Fruit fly (Drosophila melanogaster) whole organism, pupa: ENCODE data around the gene Proc.

ENCODE experiments used
- CG10348 ChIP-seq: fragments of 200-800 bp; sonication (Bioruptor generic); IDR thresholded peaks from 2 replicates; pipeline ENCODE4 v1.3.6; 2022; ENCODE audit warnings: missing biosample characterization, missing genetic modification characterization
- CG12605 ChIP-seq: fragments of 200-800 bp; sonication (Bioruptor generic); IDR thresholded peaks from 2 replicates; pipeline ENCODE4 v1.3.6; 2022; ENCODE audit warnings: missing biosample characterization, missing genetic modification characterization
- CG13204 ChIP-seq: fragments of 200-800 bp; sonication (Bioruptor generic); optimal IDR thresholded peaks from 2 replicates; lab custom pipeline; 2018; ENCODE audit warnings: missing biosample characterization, mild to moderate bottlenecking, missing genetic modification characterization, moderate library complexity
- CG14655 ChIP-seq: fragments of 200-800 bp; sonication (Bioruptor generic); optimal IDR thresholded peaks from 3 replicates; lab custom pipeline; 2017; ENCODE audit warnings: mild to moderate bottlenecking, missing biosample characterization, missing genetic modification reagents, missing genetic modification characterization
- CG15710 ChIP-seq: fragments of 200-800 bp; sonication (Bioruptor generic); optimal IDR thresholded peaks from 2 replicates; lab custom pipeline; 2018; ENCODE audit warnings: missing biosample characterization, mild to moderate bottlenecking, missing genetic modification characterization, moderate library complexity
- CG17806 ChIP-seq: fragments of 200-800 bp; sonication (Bioruptor generic); optimal IDR thresholded peaks from 2 replicates; lab custom pipeline; 2018; ENCODE audit warnings: missing biosample characterization, mild to moderate bottlenecking, missing genetic modification characterization, moderate library complexity
- CG32121 ChIP-seq: fragments of 200-800 bp; sonication (Bioruptor generic); IDR thresholded peaks from 2 replicates; pipeline ENCODE4 v1.3.6; 2022; ENCODE audit warnings: missing biosample characterization, missing genetic modification characterization
- CG34367 ChIP-seq: fragments of 200-800 bp; sonication (Bioruptor generic); optimal IDR thresholded peaks from 2 replicates; lab custom pipeline; 2018; ENCODE audit warnings: missing biosample characterization, mild to moderate bottlenecking, missing genetic modification characterization
- CG4496 ChIP-seq: fragments of 200-800 bp; sonication (Bioruptor generic); IDR thresholded peaks from 3 replicates; pipeline ENCODE4 v1.3.6; 2022; ENCODE audit warnings: missing biosample characterization, missing genetic modification characterization
- CG8159 ChIP-seq: fragments of 200-800 bp; sonication (Bioruptor generic); optimal IDR thresholded peaks from 3 replicates; lab custom pipeline; 2018; ENCODE audit warnings: missing biosample characterization, mild to moderate bottlenecking, missing genetic modification characterization, moderate library complexity
- CG8301 ChIP-seq: fragments of 200-800 bp; sonication (Bioruptor generic); optimal IDR thresholded peaks from 2 replicates; lab custom pipeline; 2018; ENCODE audit warnings: missing biosample characterization, mild to moderate bottlenecking, missing genetic modification characterization
- CG9948 ChIP-seq: fragments of 200-800 bp; sonication (Bioruptor generic); optimal IDR thresholded peaks from 2 replicates; lab custom pipeline; 2018; ENCODE audit warnings: missing biosample characterization, mild to moderate bottlenecking, missing genetic modification characterization, moderate library complexity
- D1 ChIP-seq: fragments of 200-800 bp; sonication (Bioruptor generic); optimal IDR thresholded peaks from 2 replicates; lab custom pipeline; 2018; ENCODE audit warnings: missing biosample characterization, mild to moderate bottlenecking, missing genetic modification characterization, moderate library complexity
- EcR ChIP-seq: fragments of 200-800 bp; sonication (Bioruptor generic); optimal IDR thresholded peaks from 3 replicates; lab custom pipeline; 2019; ENCODE audit warnings: missing biosample characterization, missing genetic modification characterization, mild to moderate bottlenecking, moderate library complexity, missing genetic modification reagents
- Ets98B ChIP-seq: fragments of 200-800 bp; sonication (Bioruptor generic); IDR thresholded peaks from 2 replicates; pipeline ENCODE4 v1.3.6; 2022; ENCODE audit warnings: missing biosample characterization, missing genetic modification characterization
- Pif1A ChIP-seq: fragments of 200-800 bp; sonication (Bioruptor generic); optimal IDR thresholded peaks from 3 replicates; lab custom pipeline; 2016; ENCODE audit warnings: missing biosample characterization, missing genetic modification characterization
- Pif1B ChIP-seq: fragments of 200-800 bp; sonication (Bioruptor generic); optimal IDR thresholded peaks from 3 replicates; lab custom pipeline; 2016; ENCODE audit warnings: missing biosample characterization, missing genetic modification characterization
- Snoo ChIP-seq: fragments of 200-800 bp; sonication (Bioruptor generic); optimal IDR thresholded peaks from 3 replicates; lab custom pipeline; 2017; ENCODE audit warnings: missing biosample characterization, mild to moderate bottlenecking, missing genetic modification characterization, inconsistent platforms
- fd96Ca ChIP-seq: fragments of 200-800 bp; sonication (Bioruptor generic); IDR thresholded peaks from 3 replicates; pipeline ENCODE4 v1.3.6; 2022; ENCODE audit warnings: missing biosample characterization, missing genetic modification characterization
- gl ChIP-seq: fragments of 200-800 bp; sonication (Bioruptor generic); optimal IDR thresholded peaks from 2 replicates; lab custom pipeline; 2018; ENCODE audit warnings: missing biosample characterization, mild to moderate bottlenecking, missing genetic modification characterization
- rn ChIP-seq: fragments of 200-800 bp; sonication (Bioruptor generic); IDR thresholded peaks from 2 replicates; pipeline ENCODE4 v1.3.6; 2022; ENCODE audit warnings: missing biosample characterization, missing genetic modification characterization

Gene Proc

DNA sequence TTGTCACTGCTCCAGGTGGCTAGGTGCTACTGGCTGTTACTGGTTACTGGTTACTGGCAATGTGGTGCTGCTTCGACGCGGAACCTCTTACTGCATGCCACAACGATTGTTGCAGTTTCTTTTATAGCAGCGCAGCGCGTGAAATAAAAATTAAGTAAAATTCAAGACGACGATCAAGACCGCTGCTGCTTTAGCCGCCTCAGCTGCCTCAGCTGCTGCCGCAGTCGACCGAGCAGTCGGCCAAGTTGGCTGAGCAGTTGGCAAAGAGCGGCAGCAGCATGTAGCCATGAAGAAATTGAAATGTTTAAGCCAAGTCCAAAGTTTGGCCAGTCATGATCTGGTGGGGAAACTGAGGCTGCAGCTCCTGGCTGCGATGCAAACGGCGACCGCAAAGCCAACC is 10.5 kb downstream of the Proc start, which contains the start of gene TwdlE:
TwdlE (minus strand) TSS at position 101 of the 400 bp plus-strand sequence.
- TF ChIP-seq CG34367 (tag; lab: Kevin White, UChicago) (no peak), CG15710 (no peak), Pif1B (GFP tag; lab: Kevin White, UChicago) (no peak)

dm6 chr2L:7856380-7857127 is 14.7 kb downstream of the Proc start, which contains the start of gene lectin-28C:
Gene lectin-28C, plus strand, starts transcription at chr2L:7857077.
- TF ChIP-seq CG4496 (peak; percentile 65), EcR (GFP tag; lab: Kevin White, UChicago) (peak; percentile 92), CG8159 (peak; percentile 20)

DNA sequence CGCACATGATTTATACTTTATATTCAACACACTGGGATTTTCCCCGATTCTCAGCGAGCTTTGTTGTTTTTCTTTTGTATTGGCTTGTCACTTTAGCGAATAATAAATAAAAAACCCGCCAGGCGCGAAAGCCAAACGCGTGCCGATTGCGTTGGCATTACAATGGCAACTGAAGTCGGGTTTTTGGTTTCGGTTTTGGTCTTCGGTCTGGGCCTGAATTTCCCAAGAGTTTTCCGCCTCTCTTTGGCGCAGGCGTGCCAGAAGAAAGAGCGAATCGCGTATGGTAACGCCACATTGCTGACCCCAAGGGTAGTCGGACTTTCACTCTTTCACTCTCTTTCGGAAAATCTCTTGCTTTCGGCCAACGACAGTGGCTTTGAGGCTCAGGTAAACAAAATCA is 16.1 kb downstream of the Proc start, which contains the start of gene CG14535:
CG14535 (minus strand) TSS at position 368 of the 400 bp plus-strand sequence.
- TF ChIP-seq CG9948 (no peak), Snoo (tag; lab: Kevin White, UChicago) (no peak), Ets98B (GFP tag; lab: Robert Waterston, UW) (peak; percentile 68), CG4496 (0 out of 3 replicates have a peak, but pooled peaks have one; percentile 19), CG12605 (0 out of 2 replicates have a peak, but pooled peaks have one; percentile 12), Pif1A (no peak), Pif1B (GFP tag; lab: Kevin White, UChicago) (no peak), CG14655 (GFP tag; lab: Kevin White, UChicago) (no peak), fd96Ca (GFP tag; lab: Robert Waterston, UW) (no peak), CG8301 (no peak)

DNA sequence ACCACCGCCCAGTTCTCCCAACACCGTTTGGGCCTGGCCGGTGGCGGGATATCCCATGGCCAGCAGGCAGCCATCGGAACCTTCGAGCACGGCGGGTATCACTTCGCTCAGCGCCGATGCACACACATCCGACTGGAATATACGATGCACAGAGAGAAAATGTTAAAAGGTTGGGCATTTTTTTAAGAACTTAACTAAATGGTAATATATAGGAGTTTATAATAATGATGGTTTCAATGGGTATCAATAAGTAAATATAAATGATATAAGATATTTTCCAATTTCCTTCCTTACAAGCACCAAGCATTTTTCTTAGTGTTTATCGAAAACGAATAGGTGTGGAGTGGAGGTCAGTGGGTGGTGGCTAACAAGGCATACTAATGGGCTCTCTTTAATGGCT is 19.6 kb downstream of the Proc start:
- TF ChIP-seq CG9948 = no peak
- TF ChIP-seq CG8159 = peak; percentile 0
- TF ChIP-seq CG14655 (GFP tag; lab: Kevin White, UChicago) = peak; percentile 9
- peak; percentile 2 for TF ChIP-seq CG17806
- no peak for TF ChIP-seq EcR (GFP tag; lab: Kevin White, UChicago)

DNA sequence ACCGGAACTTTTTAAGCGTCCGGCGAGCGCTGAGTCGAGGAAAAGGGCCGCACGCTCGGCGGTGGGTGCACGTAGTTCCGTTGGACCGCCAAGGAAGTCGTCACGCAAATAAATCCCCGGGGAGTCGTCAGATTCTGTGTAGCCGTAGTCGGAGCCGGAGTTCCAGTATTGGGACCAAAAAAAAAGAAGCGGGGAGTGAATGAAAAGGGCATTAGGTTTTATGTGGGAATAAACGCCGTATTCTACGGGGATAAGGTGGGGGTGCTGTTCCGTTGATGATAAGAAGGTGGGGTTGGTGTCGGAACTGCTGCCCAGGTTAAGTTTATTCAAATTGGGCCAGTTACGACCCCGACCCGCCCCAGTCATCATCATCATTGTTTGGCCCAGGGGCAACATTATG is 20.8 kb downstream of the Proc start:
- no peak for TF ChIP-seq gl (tag; lab: Kevin White, UChicago)
- TF ChIP-seq Snoo (tag; lab: Kevin White, UChicago) = no peak
- TF ChIP-seq CG10348 (GFP tag; lab: Robert Waterston, UW) = no peak
- no peak for TF ChIP-seq CG34367 (tag; lab: Kevin White, UChicago)
- TF ChIP-seq rn (GFP tag; lab: Robert Waterston, UW) = no peak

DNA sequence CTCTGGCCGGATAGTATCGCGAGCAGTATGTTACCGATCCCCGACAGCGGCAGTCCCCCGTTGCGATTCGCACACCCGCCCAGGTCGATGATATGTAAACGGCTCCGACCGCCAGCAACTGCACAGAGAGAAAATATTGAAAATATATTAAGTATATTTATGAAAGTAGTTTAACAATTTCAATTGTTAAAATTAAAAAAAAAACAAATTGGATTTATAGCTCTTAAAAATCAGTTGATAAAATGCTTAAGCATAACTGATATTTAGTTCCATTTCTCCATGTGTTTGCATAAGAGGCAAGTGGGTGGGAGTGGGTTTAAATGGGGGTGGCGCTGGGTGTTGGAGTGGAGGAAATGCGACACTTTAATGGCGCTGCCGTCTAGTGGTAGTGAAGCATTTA is 21.8 kb downstream of the Proc start:
- TF ChIP-seq CG14655 (GFP tag; lab: Kevin White, UChicago) (peak; percentile 12), CG13204 (GFP tag; lab: Kevin White, UChicago) (no peak), CG32121 (GFP tag; lab: Robert Waterston, UW) (0 out of 2 replicates have a peak, but pooled peaks have one; percentile 15), gl (tag; lab: Kevin White, UChicago) (no peak), CG34367 (tag; lab: Kevin White, UChicago) (no peak), CG8159 (peak; percentile 20)

- TF ChIP-seq rn (GFP tag; lab: Robert Waterston, UW) (no peak), CG10348 (GFP tag; lab: Robert Waterston, UW) (no peak), CG8301 (no peak), CG32121 (GFP tag; lab: Robert Waterston, UW) (no peak), D1 (no peak), Ets98B (GFP tag; lab: Robert Waterston, UW) (no peak), CG17806 (no peak), Snoo (tag; lab: Kevin White, UChicago) (no peak), Pif1B (GFP tag; lab: Kevin White, UChicago) (no peak), fd96Ca (GFP tag; lab: Robert Waterston, UW) (no peak), CG8159 (no peak), CG4496 (no peak), CG9948 (no peak)
Measured at dm6 chr2L:7841244-7841643, 30.0 kb downstream of the Proc start.

dm6 chr2L:7840152-7840551 is 31.1 kb downstream of the Proc start, which contains the start of gene CG14537:
Gene CG14537, plus strand, starts transcription at chr2L:7840452.
- TF ChIP-seq EcR (GFP tag; lab: Kevin White, UChicago) = no peak
- no peak for TF ChIP-seq Pif1B (GFP tag; lab: Kevin White, UChicago)
- TF ChIP-seq CG12605 = no peak
- no peak for TF ChIP-seq CG15710
- no peak for TF ChIP-seq Pif1A
- TF ChIP-seq D1 = no peak
- no peak for TF ChIP-seq CG17806
- TF ChIP-seq CG10348 (GFP tag; lab: Robert Waterston, UW) = no peak
- TF ChIP-seq CG9948 = no peak
- no peak for TF ChIP-seq CG34367 (tag; lab: Kevin White, UChicago)
- no peak for TF ChIP-seq fd96Ca (GFP tag; lab: Robert Waterston, UW)
- TF ChIP-seq gl (tag; lab: Kevin White, UChicago) = no peak
- TF ChIP-seq CG32121 (GFP tag; lab: Robert Waterston, UW) = no peak
- no peak for TF ChIP-seq Snoo (tag; lab: Kevin White, UChicago)
- no peak for TF ChIP-seq Ets98B (GFP tag; lab: Robert Waterston, UW)
- no peak for TF ChIP-seq CG13204 (GFP tag; lab: Kevin White, UChicago)
